Fruit fly (Drosophila melanogaster) whole organism, embryonic: Measurements from ENCODE around the gene CG32066.

Experiments
- Atf-2 ChIP-seq: fragments of 200-800 bp; sonication (Bioruptor generic); optimal IDR thresholded peaks from 2 replicates; lab custom pipeline; 2016; ENCODE audit warnings: missing biosample characterization, missing genetic modification characterization
- BEAF-32 ChIP-seq: fragments of 200-800 bp; sonication (Bioruptor generic); optimal IDR thresholded peaks from 3 replicates; lab custom pipeline; 2017; ENCODE audit warnings: missing biosample characterization, missing genetic modification characterization, mild to moderate bottlenecking, moderate library complexity, missing genetic modification reagents
- CG10267 ChIP-seq: fragments of 200-800 bp; sonication (Bioruptor generic); optimal IDR thresholded peaks from 2 replicates; lab custom pipeline; 2018; ENCODE audit warnings: missing biosample characterization, mild to moderate bottlenecking, missing genetic modification characterization, moderate library complexity
- CG10321 ChIP-seq: fragments of 200-800 bp; sonication (Bioruptor generic); IDR thresholded peaks from 2 replicates; pipeline ENCODE4 v1.3.6; 2022; ENCODE audit warnings: missing biosample characterization, missing genetic modification characterization
- CG10366 ChIP-seq: fragments of 200-800 bp; sonication (Bioruptor generic); IDR thresholded peaks from 2 replicates; pipeline ENCODE4 v1.3.6; 2022; ENCODE audit warnings: missing biosample characterization, missing genetic modification characterization
- CG11398 ChIP-seq: fragments of 200-800 bp; sonication (Bioruptor generic); optimal IDR thresholded peaks from 2 replicates; lab custom pipeline; 2016; ENCODE audit warnings: missing biosample characterization, missing genetic modification characterization
- CG12391 ChIP-seq: fragments of 200-800 bp; sonication (Bioruptor generic); optimal IDR thresholded peaks from 3 replicates; lab custom pipeline; 2018; ENCODE audit warnings: missing biosample characterization, mild to moderate bottlenecking, missing genetic modification characterization, moderate library complexity
- CG12942 ChIP-seq: fragments of 200-800 bp; sonication (Bioruptor generic); optimal IDR thresholded peaks from 3 replicates; lab custom pipeline; 2016; ENCODE audit warnings: missing biosample characterization, missing genetic modification characterization
- CG13775 ChIP-seq: fragments of 200-800 bp; sonication (Bioruptor generic); optimal IDR thresholded peaks from 3 replicates; lab custom pipeline; 2017; ENCODE audit warnings: missing biosample characterization, mild to moderate bottlenecking, missing genetic modification characterization
- CG14710 ChIP-seq: fragments of 200-800 bp; sonication (Bioruptor generic); optimal IDR thresholded peaks from 3 replicates; lab custom pipeline; 2019; ENCODE audit warnings: missing biosample characterization, mild to moderate bottlenecking, missing genetic modification characterization, moderate library complexity
- CG17361 ChIP-seq: fragments of 200-800 bp; sonication (Bioruptor generic); IDR thresholded peaks from 3 replicates; pipeline ENCODE4 v1.3.6; 2022; ENCODE audit warnings: missing biosample characterization, missing genetic modification characterization
- CG17802 ChIP-seq: fragments of 200-800 bp; sonication (Bioruptor generic); optimal IDR thresholded peaks from 2 replicates; lab custom pipeline; 2018; ENCODE audit warnings: missing biosample characterization, mild to moderate bottlenecking, missing genetic modification characterization, moderate library complexity
- CG2120 ChIP-seq: fragments of 200-800 bp; sonication (Bioruptor generic); optimal IDR thresholded peaks from 3 replicates; lab custom pipeline; 2016; ENCODE audit warnings: missing biosample characterization, missing genetic modification characterization
- CG3838 ChIP-seq: fragments of 200-800 bp; sonication (Bioruptor generic); optimal IDR thresholded peaks from 3 replicates; lab custom pipeline; 2016; ENCODE audit warnings: missing biosample characterization, missing genetic modification characterization
- CG3847 ChIP-seq: fragments of 200-800 bp; sonication (Bioruptor generic); IDR thresholded peaks from 2 replicates; pipeline ENCODE4 v1.3.6; 2022; ENCODE audit warnings: missing biosample characterization, missing genetic modification characterization
- CG4617 ChIP-seq: fragments of 200-800 bp; sonication (Bioruptor generic); optimal IDR thresholded peaks from 3 replicates; lab custom pipeline; 2016; ENCODE audit warnings: missing biosample characterization, missing genetic modification characterization, borderline replicate concordance
- CG4820 ChIP-seq: fragments of 200-800 bp; sonication (Bioruptor generic); optimal IDR thresholded peaks from 3 replicates; lab custom pipeline; 2016; ENCODE audit warnings: missing biosample characterization, missing genetic modification characterization
- CG5180 ChIP-seq: fragments of 200-800 bp; sonication (Bioruptor generic); optimal IDR thresholded peaks from 3 replicates; lab custom pipeline; 2017; ENCODE audit warnings: missing biosample characterization, missing genetic modification characterization, mild to moderate bottlenecking, moderate library complexity, missing genetic modification reagents
- CG5245 ChIP-seq: fragments of 200-800 bp; sonication (Bioruptor generic); optimal IDR thresholded peaks from 3 replicates; lab custom pipeline; 2016; ENCODE audit warnings: missing biosample characterization, missing genetic modification characterization
- CG6175 ChIP-seq: fragments of 200-800 bp; sonication (Bioruptor generic); IDR thresholded peaks from 3 replicates; pipeline ENCODE4 v1.3.6; 2022; ENCODE audit warnings: missing biosample characterization, missing genetic modification characterization
- CG8388 ChIP-seq: fragments of 200-800 bp; sonication (Bioruptor generic); optimal IDR thresholded peaks from 2 replicates; lab custom pipeline; 2019; ENCODE audit warnings: missing biosample characterization, mild to moderate bottlenecking, missing genetic modification characterization, moderate library complexity
- CG8765 ChIP-seq: fragments of 200-800 bp; sonication (Bioruptor generic); IDR thresholded peaks from 2 replicates; pipeline ENCODE4 v1.3.6; 2022; ENCODE audit warnings: missing biosample characterization, missing genetic modification characterization
- CG8924 ChIP-seq: fragments of 200-800 bp; optimal IDR thresholded peaks from 3 replicates; lab custom pipeline; 2019; ENCODE audit warnings: missing biosample characterization, mild to moderate bottlenecking, missing genetic modification characterization, moderate library complexity
- Drgx ChIP-seq: fragments of 200-800 bp; sonication (Bioruptor generic); IDR thresholded peaks from 2 replicates; pipeline ENCODE4 v1.3.6; 2022; ENCODE audit warnings: missing biosample characterization, missing genetic modification characterization
- E2f2 ChIP-seq: fragments of 200-800 bp; sonication (Bioruptor generic); IDR thresholded peaks from 2 replicates; pipeline ENCODE4 v1.3.6; 2022; ENCODE audit warnings: missing biosample characterization, missing genetic modification characterization
- HLH54F ChIP-seq: fragments of 200-800 bp; sonication (Bioruptor generic); optimal IDR thresholded peaks from 3 replicates; lab custom pipeline; 2016; ENCODE audit warnings: missing biosample characterization, missing genetic modification characterization
- Kr ChIP-seq: fragments of 200-800 bp; sonication (Bioruptor generic); optimal IDR thresholded peaks from 2 replicates; lab custom pipeline; 2017; ENCODE audit warnings: missing biosample characterization, mild to moderate bottlenecking, missing genetic modification characterization
- Meics ChIP-seq: fragments of 200-800 bp; sonication (Bioruptor generic); optimal IDR thresholded peaks from 2 replicates; lab custom pipeline; 2017; ENCODE audit warnings: missing biosample characterization, mild to moderate bottlenecking, missing genetic modification characterization
- Nf-YA ChIP-seq: fragments of 200-800 bp; sonication (Bioruptor generic); IDR thresholded peaks from 2 replicates; pipeline ENCODE4 v1.3.6; 2022; ENCODE audit warnings: missing biosample characterization, missing genetic modification characterization
- Nf-YB ChIP-seq: fragments of 200-800 bp; sonication (Bioruptor generic); optimal IDR thresholded peaks from 3 replicates; lab custom pipeline; 2019; ENCODE audit warnings: missing biosample characterization, mild to moderate bottlenecking, missing genetic modification characterization, moderate library complexity
- NfI ChIP-seq: fragments of 200-800 bp; sonication (Bioruptor generic); optimal IDR thresholded peaks from 3 replicates; lab custom pipeline; 2018; ENCODE audit warnings: missing biosample characterization, mild to moderate bottlenecking, missing genetic modification characterization, moderate library complexity
- Tbp ChIP-seq: fragments of >200 bp; optimal IDR thresholded peaks from 2 replicates; lab custom pipeline; 2018; ENCODE audit warnings: missing biosample characterization, missing genetic modification characterization
- Trl ChIP-seq, 3 experiments: fragments of >200 bp in 2 of 3; fragments of 200-800 bp in 1 of 3; sonication (Bioruptor generic) in 1 of 3; optimal IDR thresholded peaks; 2 replicates in 1 of 3; 3 replicates in 2 of 3; lab custom pipeline; 2016 to 2017; ENCODE audit warnings: missing biosample characterization in 1 of 3, missing genetic modification characterization in 1 of 3
- ab ChIP-seq: fragments of 200-800 bp; sonication (Bioruptor generic); optimal IDR thresholded peaks from 2 replicates; lab custom pipeline; 2016; ENCODE audit warnings: missing biosample characterization, missing genetic modification characterization
- bcd ChIP-seq: fragments of 200-800 bp; sonication (Bioruptor generic); optimal IDR thresholded peaks from 2 replicates; lab custom pipeline; 2017; ENCODE audit warnings: missing biosample characterization, mild to moderate bottlenecking, missing genetic modification characterization
- chm ChIP-seq: fragments of 200-800 bp; sonication (Bioruptor generic); IDR thresholded peaks from 2 replicates; pipeline ENCODE4 v1.3.6; 2022; ENCODE audit warnings: missing biosample characterization, missing genetic modification characterization
- eve ChIP-seq, 2 experiments: fragments of >200 bp; optimal IDR thresholded peaks; 2 replicates each; lab custom pipeline; 2017; ENCODE audit warnings: missing biosample characterization in 2 of 2, missing genetic modification characterization in 2 of 2
- ewg ChIP-seq: fragments of 200-800 bp; sonication (Bioruptor generic); optimal IDR thresholded peaks from 3 replicates; lab custom pipeline; 2017; ENCODE audit warnings: mild to moderate bottlenecking, missing biosample characterization, missing genetic modification reagents, missing genetic modification characterization
- eyg ChIP-seq: fragments of 200-800 bp; sonication (Bioruptor generic); optimal IDR thresholded peaks from 3 replicates; lab custom pipeline; 2016; ENCODE audit warnings: missing biosample characterization, missing genetic modification characterization
- gcm ChIP-seq: fragments of 200-800 bp; sonication (Bioruptor generic); optimal IDR thresholded peaks from 2 replicates; lab custom pipeline; 2019; ENCODE audit warnings: missing biosample characterization, mild to moderate bottlenecking, missing genetic modification characterization, moderate library complexity
- gro ChIP-seq: fragments of 200-800 bp; sonication (Bioruptor generic); optimal IDR thresholded peaks from 2 replicates; lab custom pipeline; 2016; ENCODE audit warnings: missing biosample characterization, missing genetic modification characterization
- lola ChIP-seq, 3 experiments: fragments of >200 bp in 2 of 3; fragments of 200-800 bp in 1 of 3; sonication (Bioruptor generic) in 1 of 3; optimal IDR thresholded peaks; 2 replicates each; lab custom pipeline; 2017 to 2019; ENCODE audit warnings: missing biosample characterization in 3 of 3, missing genetic modification characterization in 3 of 3, mild to moderate bottlenecking in 1 of 3, moderate library complexity in 1 of 3
- nau ChIP-seq: fragments of 200-800 bp; sonication (Bioruptor generic); optimal IDR thresholded peaks from 3 replicates; lab custom pipeline; 2017; ENCODE audit warnings: missing biosample characterization, mild to moderate bottlenecking, missing genetic modification characterization, missing genetic modification reagents
- pb ChIP-seq: fragments of 200-800 bp; sonication (Bioruptor generic); optimal IDR thresholded peaks from 3 replicates; lab custom pipeline; 2016; ENCODE audit warnings: missing biosample characterization, missing genetic modification characterization
- run ChIP-seq: fragments of 200-800 bp; sonication (Bioruptor generic); optimal IDR thresholded peaks from 3 replicates; lab custom pipeline; 2018; ENCODE audit warnings: missing biosample characterization, mild to moderate bottlenecking, missing genetic modification characterization
- schlank ChIP-seq: fragments of 200-800 bp; sonication (Bioruptor generic); optimal IDR thresholded peaks from 2 replicates; lab custom pipeline; 2018; ENCODE audit warnings: missing biosample characterization, mild to moderate bottlenecking, missing genetic modification characterization
- ttk ChIP-seq: fragments of 200-800 bp; sonication (Bioruptor generic); IDR thresholded peaks from 2 replicates; pipeline ENCODE4 v2.1.2; 2022; ENCODE audit warnings: missing biosample characterization, missing genetic modification characterization
- wek ChIP-seq: fragments of 200-800 bp; sonication (Bioruptor generic); optimal IDR thresholded peaks from 3 replicates; lab custom pipeline; 2018; ENCODE audit warnings: missing biosample characterization, mild to moderate bottlenecking, missing genetic modification characterization, moderate library complexity
- z ChIP-seq: fragments of 200-800 bp; sonication (Bioruptor generic); IDR thresholded peaks from 3 replicates; pipeline ENCODE4 v1.3.6; 2022; ENCODE audit warnings: missing biosample characterization, missing genetic modification characterization

CG32066 gene

dm6 chr3L:10678545-10679067 lies 17.8 kb upstream of the CG32066 start (continued):
- TF ChIP-seq eve (GFP tag; optimal IDR thresholded peaks at IDR 0.05; lab: Kevin White, UChicago) (peak in 1 of 2 experiments; percentile 94), bcd (GFP tag; lab: Kevin White, UChicago) (peak; percentile 96), CG4820 (GFP tag; lab: Kevin White, UChicago) (peak; percentile 86), CG17802 (peak; percentile 58), Meics (GFP tag; lab: Kevin White, UChicago) (peak; percentile 96), CG17361 (GFP tag; lab: Robert Waterston, UW) (peak; percentile 96), ttk (peak; percentile 93), CG6175 (peak; percentile 79; the same call in 2 of the 3 replicates), Trl (optimal IDR thresholded peaks at IDR 0.05; lab: Kevin White, UChicago) (no peak), Trl (GFP tag; optimal IDR thresholded peaks at IDR 0.05; lab: Kevin White, UChicago) (peak; percentile 92), CG10267 (tag; lab: Kevin White, UChicago) (peak; percentile 92), BEAF-32 (GFP tag; lab: Kevin White, UChicago) (peak; percentile 6), CG14710 (tag; lab: Kevin White, UChicago) (peak; percentile 95), schlank (tag; lab: Kevin White, UChicago) (peak; percentile 86), CG10366 (GFP tag; lab: Robert Waterston, UW) (peak; percentile 90), CG4617 (GFP tag; lab: Kevin White, UChicago) (peak; percentile 39), Drgx (GFP tag; lab: Robert Waterston, UW) (peak; percentile 90), CG3847 (GFP tag; lab: Robert Waterston, UW) (no peak; the same call in 1 of the 2 replicates), eyg (GFP tag; lab: Kevin White, UChicago) (peak; percentile 76), z (GFP tag; lab: Robert Waterston, UW) (peak; percentile 69; the same call in 1 of the 3 replicates), Nf-YB (GFP tag; lab: Kevin White, UChicago) (peak; percentile 85), CG8924 (tag; lab: Kevin White, UChicago) (peak; percentile 98), wek (GFP tag; lab: Kevin White, UChicago) (peak; percentile 79), lola (GFP tag; optimal IDR thresholded peaks at IDR 0.05; lab: Kevin White, UChicago) (peak in 1 of 3 experiments; percentile 95), pb (GFP tag; lab: Kevin White, UChicago) (peak; percentile 84), NfI (GFP tag; lab: Kevin White, UChicago) (peak; percentile 91), CG10321 (GFP tag; lab: Robert Waterston, UW) (peak; percentile 71), CG12391 (tag; lab: Kevin White, UChicago) (peak; percentile 97), Nf-YA (GFP tag; lab: Robert Waterston, UW) (peak; percentile 88), nau (GFP tag; lab: Kevin White, UChicago) (peak; percentile 95), CG11398 (GFP tag; lab: Kevin White, UChicago) (peak; percentile 87), gro (GFP tag; lab: Kevin White, UChicago) (peak; percentile 85), CG3838 (GFP tag; lab: Kevin White, UChicago) (peak; percentile 89), CG12942 (GFP tag; lab: Kevin White, UChicago) (peak; percentile 80), CG5245 (GFP tag; lab: Kevin White, UChicago) (peak; percentile 67), Kr (GFP tag; lab: Kevin White, UChicago) (no peak), CG8765 (GFP tag; lab: Robert Waterston, UW) (peak; percentile 81), CG5180 (GFP tag; lab: Kevin White, UChicago) (peak; percentile 90), HLH54F (GFP tag; lab: Kevin White, UChicago) (peak; percentile 86), E2f2 (peak; percentile 80; the same call in 1 of the 2 replicates), CG2120 (GFP tag; lab: Kevin White, UChicago) (peak; percentile 96), Atf-2 (GFP tag; lab: Kevin White, UChicago) (peak; percentile 79), ab (no peak), Tbp (GFP tag; lab: Kevin White, UChicago) (no peak), gcm (GFP tag; lab: Kevin White, UChicago) (peak; percentile 98), run (tag; lab: Kevin White, UChicago) (peak; percentile 96), ewg (GFP tag; lab: Kevin White, UChicago) (peak; percentile 85), CG8388 (GFP tag; lab: Kevin White, UChicago) (peak; percentile 97), CG13775 (GFP tag; lab: Kevin White, UChicago) (peak; percentile 95), chm (GFP tag; lab: Robert Waterston, UW) (peak; percentile 88)
